Fruit fly (Drosophila melanogaster) whole organism, prepupa: Measurements from ENCODE around the gene CG31638.

Source experiments
- Blimp-1 ChIP-seq: fragments of 200-800 bp; sonication (Bioruptor generic); optimal IDR thresholded peaks from 3 replicates; lab custom pipeline; 2017; ENCODE audit warnings: missing biosample characterization, missing genetic modification characterization, mild to moderate bottlenecking, moderate library complexity, missing genetic modification reagents
- CG10631 ChIP-seq: fragments of 200-800 bp; sonication (Bioruptor generic); optimal IDR thresholded peaks from 2 replicates; lab custom pipeline; 2016; ENCODE audit warnings: missing biosample characterization, missing genetic modification characterization
- CG10669 ChIP-seq: fragments of 200-800 bp; sonication (Bioruptor generic); optimal IDR thresholded peaks from 3 replicates; lab custom pipeline; 2018; ENCODE audit warnings: missing biosample characterization, mild to moderate bottlenecking, missing genetic modification characterization, moderate library complexity
- CG11294 ChIP-seq: fragments of 200-800 bp; sonication (Bioruptor generic); IDR thresholded peaks from 2 replicates; pipeline ENCODE4 v1.3.6; 2022; ENCODE audit warnings: missing biosample characterization, missing genetic modification characterization
- CG11762 ChIP-seq: fragments of 200-800 bp; sonication (Bioruptor generic); optimal IDR thresholded peaks from 3 replicates; lab custom pipeline; 2016; ENCODE audit warnings: missing biosample characterization, missing genetic modification characterization; ENCODE audit not compliant: insufficient read depth
- CG11902 ChIP-seq: fragments of 200-800 bp; sonication (Bioruptor generic); optimal IDR thresholded peaks from 3 replicates; lab custom pipeline; 2016; ENCODE audit warnings: missing biosample characterization, missing genetic modification characterization
- CG15336 ChIP-seq: fragments of 200-800 bp; sonication (Bioruptor generic); IDR thresholded peaks from 2 replicates; pipeline ENCODE4 v1.3.6; 2022; ENCODE audit warnings: missing biosample characterization, missing genetic modification characterization
- CG1621 ChIP-seq: fragments of 200-800 bp; sonication (Bioruptor generic); optimal IDR thresholded peaks from 3 replicates; lab custom pipeline; 2018; ENCODE audit warnings: missing biosample characterization, mild to moderate bottlenecking, missing genetic modification characterization
- CG16779 ChIP-seq: fragments of 200-800 bp; sonication (Bioruptor generic); optimal IDR thresholded peaks from 3 replicates; lab custom pipeline; 2017; ENCODE audit warnings: missing biosample characterization, mild to moderate bottlenecking, missing genetic modification characterization
- CG3032 ChIP-seq: fragments of 200-800 bp; optimal IDR thresholded peaks from 2 replicates; lab custom pipeline; 2019; ENCODE audit warnings: missing biosample characterization, mild to moderate bottlenecking, missing genetic modification characterization, moderate library complexity
- CG31627 ChIP-seq: fragments of 200-800 bp; sonication (Bioruptor generic); optimal IDR thresholded peaks from 3 replicates; lab custom pipeline; 2016; ENCODE audit warnings: missing biosample characterization, missing genetic modification characterization
- CG32006 ChIP-seq: fragments of 200-800 bp; sonication (Bioruptor generic); optimal IDR thresholded peaks from 3 replicates; lab custom pipeline; 2017; ENCODE audit warnings: missing biosample characterization, mild to moderate bottlenecking, missing genetic modification characterization
- CG34406 ChIP-seq: fragments of 200-800 bp; sonication (Bioruptor generic); optimal IDR thresholded peaks from 3 replicates; lab custom pipeline; 2016; ENCODE audit warnings: missing biosample characterization, missing genetic modification characterization
- CG3919 ChIP-seq: fragments of 200-800 bp; sonication (Bioruptor generic); optimal IDR thresholded peaks from 3 replicates; lab custom pipeline; 2016; ENCODE audit warnings: missing biosample characterization, missing genetic modification characterization
- CG6163 ChIP-seq: fragments of 200-800 bp; sonication (Bioruptor generic); IDR thresholded peaks from 3 replicates; pipeline ENCODE4 v1.3.6; 2022; ENCODE audit warnings: missing biosample characterization, missing genetic modification characterization
- CG6276 ChIP-seq: fragments of 200-800 bp; sonication (Bioruptor generic); optimal IDR thresholded peaks from 2 replicates; lab custom pipeline; 2017; ENCODE audit warnings: missing biosample characterization, mild to moderate bottlenecking, missing genetic modification characterization
- CG6792 ChIP-seq: fragments of 200-800 bp; sonication (Bioruptor generic); optimal IDR thresholded peaks from 3 replicates; lab custom pipeline; 2016; ENCODE audit warnings: missing biosample characterization, missing genetic modification characterization
- CG6854 ChIP-seq: fragments of 200-800 bp; sonication (Bioruptor generic); optimal IDR thresholded peaks from 2 replicates; lab custom pipeline; 2017; ENCODE audit warnings: missing biosample characterization, mild to moderate bottlenecking, missing genetic modification characterization
- CG7368 ChIP-seq: fragments of 200-800 bp; sonication (Bioruptor generic); optimal IDR thresholded peaks from 3 replicates; lab custom pipeline; 2016; ENCODE audit warnings: missing biosample characterization, missing genetic modification characterization
- CG8119 ChIP-seq: fragments of 200-800 bp; sonication (Bioruptor generic); IDR thresholded peaks from 3 replicates; pipeline ENCODE4 v1.3.6; 2022; ENCODE audit warnings: missing biosample characterization, missing genetic modification characterization
- CG8632 ChIP-seq: fragments of 200-800 bp; sonication (Bioruptor generic); optimal IDR thresholded peaks from 3 replicates; lab custom pipeline; 2016; ENCODE audit warnings: missing biosample characterization, missing genetic modification characterization
- CG9139 ChIP-seq: fragments of 200-800 bp; sonication (Bioruptor generic); optimal IDR thresholded peaks from 3 replicates; lab custom pipeline; 2017; ENCODE audit warnings: missing biosample characterization, mild to moderate bottlenecking, missing genetic modification characterization
- Eip78C ChIP-seq: fragments of 200-800 bp; sonication (Bioruptor generic); peaks from one replicate; lab custom pipeline; 2016; ENCODE audit warnings: missing biosample characterization, missing genetic modification characterization
- Eip93F ChIP-seq: fragments of 200-800 bp; sonication (Bioruptor generic); optimal IDR thresholded peaks from 2 replicates; lab custom pipeline; 2016; ENCODE audit warnings: missing biosample characterization, mild to moderate bottlenecking, missing genetic modification characterization
- Ets21C ChIP-seq: fragments of 200-800 bp; sonication (Bioruptor generic); optimal IDR thresholded peaks from 3 replicates; lab custom pipeline; 2016; ENCODE audit warnings: missing biosample characterization, missing genetic modification characterization
- Gug ChIP-seq: fragments of 200-800 bp; sonication (Bioruptor generic); IDR thresholded peaks from 2 replicates; pipeline ENCODE4 v1.3.6; 2022; ENCODE audit warnings: missing biosample characterization, missing genetic modification characterization
- Hr38 ChIP-seq: sonication (Bioruptor generic); optimal IDR thresholded peaks from 2 replicates; lab custom pipeline; 2016; ENCODE audit warnings: missing biosample characterization, missing genetic modification characterization
- Hr39 ChIP-seq: fragments of 200-800 bp; sonication (Bioruptor generic); optimal IDR thresholded peaks from 2 replicates; lab custom pipeline; 2016; ENCODE audit warnings: missing biosample characterization, missing genetic modification characterization
- Hr4 ChIP-seq: fragments of 200-800 bp; sonication (Bioruptor generic); optimal IDR thresholded peaks from 3 replicates; lab custom pipeline; 2016; ENCODE audit warnings: missing biosample characterization, missing genetic modification characterization
- Lpt ChIP-seq: fragments of 200-800 bp; sonication (Bioruptor generic); optimal IDR thresholded peaks from 3 replicates; lab custom pipeline; 2016; ENCODE audit warnings: missing biosample characterization, missing genetic modification characterization
- Met ChIP-seq: fragments of 200-800 bp; sonication (Bioruptor generic); optimal IDR thresholded peaks from 3 replicates; lab custom pipeline; 2016; ENCODE audit warnings: missing biosample characterization, missing genetic modification characterization
- OdsH ChIP-seq: fragments of 200-800 bp; sonication (Bioruptor generic); optimal IDR thresholded peaks from 3 replicates; lab custom pipeline; 2016; ENCODE audit warnings: missing biosample characterization, missing genetic modification characterization
- Smox ChIP-seq: fragments of 200-800 bp; sonication (Bioruptor generic); optimal IDR thresholded peaks from 3 replicates; lab custom pipeline; 2016; ENCODE audit warnings: missing biosample characterization, missing genetic modification characterization
- Sox102F ChIP-seq: fragments of 200-800 bp; sonication (Bioruptor generic); optimal IDR thresholded peaks from 2 replicates; lab custom pipeline; 2016; ENCODE audit warnings: missing biosample characterization, mild to moderate bottlenecking, missing genetic modification characterization
- Sox14 ChIP-seq: fragments of 200-800 bp; sonication (Bioruptor generic); optimal IDR thresholded peaks from 3 replicates; lab custom pipeline; 2016; ENCODE audit warnings: missing biosample characterization, missing genetic modification characterization
- Sox15 ChIP-seq: fragments of 200-800 bp; sonication (Bioruptor generic); optimal IDR thresholded peaks from 3 replicates; lab custom pipeline; 2016; ENCODE audit warnings: missing biosample characterization, missing genetic modification characterization
- achi ChIP-seq: fragments of 200-800 bp; sonication (Bioruptor generic); optimal IDR thresholded peaks from 3 replicates; lab custom pipeline; 2016; ENCODE audit warnings: missing biosample characterization, missing genetic modification characterization
- acj6 ChIP-seq: fragments of 200-800 bp; sonication (Bioruptor generic); optimal IDR thresholded peaks from 3 replicates; lab custom pipeline; 2016; ENCODE audit warnings: missing biosample characterization, missing genetic modification characterization
- cyc ChIP-seq: fragments of 200-800 bp; sonication (Bioruptor generic); optimal IDR thresholded peaks from 3 replicates; lab custom pipeline; 2016; ENCODE audit warnings: missing biosample characterization, missing genetic modification characterization
- dac ChIP-seq: fragments of 200-800 bp; sonication (Bioruptor generic); optimal IDR thresholded peaks from 2 replicates; lab custom pipeline; 2017; ENCODE audit warnings: missing biosample characterization, mild to moderate bottlenecking, missing genetic modification characterization
- dsx ChIP-seq: fragments of 200-800 bp; optimal IDR thresholded peaks from 3 replicates; lab custom pipeline; 2019; ENCODE audit warnings: missing biosample characterization, mild to moderate bottlenecking, missing genetic modification characterization, moderate library complexity; ENCODE audit not compliant: poor library complexity, severe bottlenecking
- eg ChIP-seq: fragments of 200-800 bp; sonication (Bioruptor generic); IDR thresholded peaks from 3 replicates; pipeline ENCODE4 v1.3.6; 2022; ENCODE audit warnings: missing biosample characterization, missing genetic modification characterization
- esn ChIP-seq: fragments of 200-800 bp; sonication (Bioruptor generic); optimal IDR thresholded peaks from 2 replicates; lab custom pipeline; 2016; ENCODE audit warnings: missing biosample characterization, mild to moderate bottlenecking, missing genetic modification characterization, moderate library complexity
- fd85E ChIP-seq: fragments of 200-800 bp; sonication (Bioruptor generic); optimal IDR thresholded peaks from 3 replicates; lab custom pipeline; 2016; ENCODE audit warnings: missing biosample characterization, missing genetic modification characterization
- fkh ChIP-seq: fragments of 200-800 bp; sonication (Bioruptor generic); optimal IDR thresholded peaks from 3 replicates; lab custom pipeline; 2017; ENCODE audit warnings: missing biosample characterization, mild to moderate bottlenecking, missing genetic modification characterization, moderate library complexity
- lz ChIP-seq: fragments of 200-800 bp; sonication (Bioruptor generic); optimal IDR thresholded peaks from 3 replicates; lab custom pipeline; 2016; ENCODE audit warnings: missing biosample characterization, missing genetic modification characterization
- net ChIP-seq: fragments of 200-800 bp; sonication (Bioruptor generic); optimal IDR thresholded peaks from 3 replicates; lab custom pipeline; 2016; ENCODE audit warnings: missing biosample characterization, missing genetic modification characterization
- pdm3 ChIP-seq: fragments of 200-800 bp; sonication (Bioruptor generic); optimal IDR thresholded peaks from 3 replicates; lab custom pipeline; 2016; ENCODE audit warnings: missing biosample characterization, missing genetic modification characterization
- salr ChIP-seq, 2 experiments: fragments of 200-800 bp; sonication (Bioruptor generic); optimal IDR thresholded peaks; 3 replicates each; lab custom pipeline; 2016 to 2018; ENCODE audit warnings: missing biosample characterization in 2 of 2, missing genetic modification characterization in 2 of 2, mild to moderate bottlenecking in 1 of 2
- spab ChIP-seq: fragments of 200-800 bp; sonication (Bioruptor generic); optimal IDR thresholded peaks from 2 replicates; lab custom pipeline; 2017; ENCODE audit warnings: missing biosample characterization, mild to moderate bottlenecking, missing genetic modification characterization, missing genetic modification reagents
- ss ChIP-seq, 2 experiments: fragments of 200-800 bp; sonication (Bioruptor generic); optimal IDR thresholded peaks; 2 replicates in 1 of 2; 3 replicates in 1 of 2; lab custom pipeline; 2017 to 2018; ENCODE audit warnings: mild to moderate bottlenecking in 2 of 2, missing biosample characterization in 2 of 2, missing genetic modification characterization in 2 of 2, moderate library complexity in 1 of 2
- svp ChIP-seq: fragments of 200-800 bp; sonication (Bioruptor generic); peaks from one replicate; lab custom pipeline; 2016; ENCODE audit warnings: missing biosample characterization, missing genetic modification characterization
- topi ChIP-seq: fragments of 200-800 bp; sonication (Bioruptor generic); optimal IDR thresholded peaks from 3 replicates; lab custom pipeline; 2016; ENCODE audit warnings: missing biosample characterization, missing genetic modification characterization

Gene CG31638

dm6 chr2L:6490783-6491249 is at the start of gene CG31638, which contains the start of gene Phf5a:
CG31638 (plus strand) TSS chr2L:6491061.
Phf5a (minus strand) TSS chr2L:6490843.
- TF ChIP-seq Hr38 (GFP tag; lab: Kevin White, UChicago) (peak; percentile 32), Eip93F (no peak), cyc (GFP tag; lab: Kevin White, UChicago) (peak; percentile 36), CG6792 (GFP tag; lab: Kevin White, UChicago) (peak; percentile 75), Smox (GFP tag; lab: Kevin White, UChicago) (no peak), CG10669 (peak; percentile 88), Blimp-1 (peak; percentile 98), fkh (GFP tag; lab: Kevin White, UChicago) (peak; percentile 58), Lpt (GFP tag; lab: Kevin White, UChicago) (peak; percentile 72), CG8119 (peak; percentile 93), Met (GFP tag; lab: Kevin White, UChicago) (no peak), Gug (peak; percentile 96), CG16779 (tag; lab: Kevin White, UChicago) (no peak), CG8632 (GFP tag; lab: Kevin White, UChicago) (peak; percentile 68), salr (GFP tag; optimal IDR thresholded peaks at IDR 0.05; lab: Kevin White, UChicago) (no peak), CG32006 (GFP tag; lab: Kevin White, UChicago) (peak; percentile 76), achi (GFP tag; lab: Kevin White, UChicago) (peak; percentile 74), CG11762 (GFP tag; lab: Kevin White, UChicago) (peak; percentile 87), CG9139 (GFP tag; lab: Kevin White, UChicago) (no peak), acj6 (no peak), pdm3 (GFP tag; lab: Kevin White, UChicago) (peak; percentile 91), CG3919 (GFP tag; lab: Kevin White, UChicago) (peak; percentile 53), CG6276 (no peak), CG6854 (GFP tag; lab: Kevin White, UChicago) (peak; percentile 76), CG3032 (peak; percentile 95), ss (GFP tag; optimal IDR thresholded peaks at IDR 0.05; lab: Kevin White, UChicago) (no peak), dsx (GFP tag; lab: Kevin White, UChicago) (peak; percentile 44), Hr4 (no peak), OdsH (peak; percentile 96), CG34406 (GFP tag; lab: Kevin White, UChicago) (peak; percentile 79), spab (peak; percentile 77), CG11294 (GFP tag; lab: Robert Waterston, UW) (peak; percentile 91), topi (GFP tag; lab: Kevin White, UChicago) (peak; percentile 16), lz (GFP tag; lab: Kevin White, UChicago) (peak; percentile 92), Sox102F (GFP tag; lab: Kevin White, UChicago) (no peak), Sox14 (GFP tag; lab: Kevin White, UChicago) (no peak), svp (GFP tag; lab: Kevin White, UChicago) (no peak), CG11902 (GFP tag; lab: Kevin White, UChicago) (peak; percentile 56), CG10631 (GFP tag; lab: Kevin White, UChicago) (no peak), Ets21C (GFP tag; lab: Kevin White, UChicago) (peak; percentile 82), CG6163 (no peak), Eip78C (GFP tag; lab: Kevin White, UChicago) (peak; percentile 78), esn (GFP tag; lab: Kevin White, UChicago) (peak; percentile 93), Hr39 (no peak), CG31627 (GFP tag; lab: Kevin White, UChicago) (peak; percentile 70), Sox15 (GFP tag; lab: Kevin White, UChicago) (no peak), eg (peak; percentile 97), net (GFP tag; lab: Kevin White, UChicago) (no peak), CG1621 (tag; lab: Kevin White, UChicago) (peak; percentile 52), fd85E (GFP tag; lab: Kevin White, UChicago) (no peak), CG15336 (GFP tag; lab: Robert Waterston, UW) (peak; percentile 85), dac (GFP tag; lab: Kevin White, UChicago) (peak; percentile 90), CG7368 (GFP tag; lab: Kevin White, UChicago) (peak; percentile 86)
